Worm (Caenorhabditis elegans): ENCODE measurements around the gene F55C12.6.

- TF ChIP-seq R02D3.7 (tag; optimal IDR thresholded peaks at IDR 0.05) (no peak), lin-39 (tag; optimal IDR thresholded peaks at IDR 0.05) (no peak), fos-1 (tag; optimal IDR thresholded peaks at IDR 0.05) (no peak)
Observed at ce11 chrII:5831373-5831772, 44.6 kb downstream of the F55C12.6 start.
